Worm (Caenorhabditis elegans) whole organism, L1 larva: ENCODE results near the gene R08C7.12.

Experiments used
- C04F5.9 ChIP-seq: sonication (generic microtip); optimal IDR thresholded peaks from 2 replicates; lab custom pipeline; 2016; ENCODE audit warnings: missing genetic modification characterization, missing compliant biosample characterization
- F16B12.6 ChIP-seq: fragments of 150-350 bp; optimal IDR thresholded peaks from 2 replicates; lab custom pipeline; 2014; ENCODE audit warnings: missing biosample characterization, missing genetic modification characterization
- Y116A8C.19 ChIP-seq: sonication (generic microtip); optimal IDR thresholded peaks from 2 replicates; lab custom pipeline; 2016; ENCODE audit warnings: missing compliant biosample characterization, missing genetic modification characterization, borderline replicate concordance
- alr-1 ChIP-seq: fragments of 200-800 bp; sonication (Bioruptor generic); optimal IDR thresholded peaks from 2 replicates; lab custom pipeline; 2018; ENCODE audit warnings: borderline replicate concordance, mild to moderate bottlenecking, missing genetic modification characterization, missing compliant biosample characterization
- aly-2 ChIP-seq: fragments of 150-350 bp; optimal IDR thresholded peaks from 2 replicates; lab custom pipeline; 2014; ENCODE audit warnings: missing biosample characterization, missing genetic modification characterization
- blmp-1 ChIP-seq: fragments of 150-350 bp; optimal IDR thresholded peaks from 2 replicates; lab custom pipeline; 2014; ENCODE audit warnings: missing biosample characterization, missing genetic modification characterization
- ceh-8 ChIP-seq: fragments of 200-800 bp; sonication (Bioruptor generic); optimal IDR thresholded peaks from 2 replicates; lab custom pipeline; 2018; ENCODE audit warnings: mild to moderate bottlenecking, missing genetic modification characterization, moderate library complexity, missing compliant biosample characterization
- ceh-82 ChIP-seq, 3 experiments: fragments of 150-350 bp in 1 of 3; sonication (generic microtip) in 2 of 3; optimal IDR thresholded peaks; 2 replicates each; lab custom pipeline; 2014 to 2017; ENCODE audit warnings: missing biosample characterization in 3 of 3, missing genetic modification characterization in 3 of 3
- ceh-90 ChIP-seq: sonication (generic microtip); optimal IDR thresholded peaks from 2 replicates; lab custom pipeline; 2016; ENCODE audit warnings: missing genetic modification characterization, missing compliant biosample characterization
- ces-1 ChIP-seq: fragments of 150-350 bp; optimal IDR thresholded peaks from 2 replicates; lab custom pipeline; 2014; ENCODE audit warnings: missing biosample characterization, missing genetic modification reagents, missing genetic modification characterization
- dpl-1 ChIP-seq, 3 experiments: fragments of 150-350 bp in 2 of 3; sonication (generic microtip) in 1 of 3; optimal IDR thresholded peaks; 2 replicates each; lab custom pipeline; 2014 to 2017; ENCODE audit warnings: missing biosample characterization in 3 of 3, missing genetic modification characterization in 3 of 3, missing genetic modification reagents in 3 of 3
- efl-1 ChIP-seq, 4 experiments: fragments of 150-350 bp; optimal IDR thresholded peaks in 3 of 4; peaks in 1 of 4; 1 replicate in 1 of 4; 2 replicates in 3 of 4; lab custom pipeline; 2014; ENCODE audit warnings: missing biosample characterization in 2 of 4, missing genetic modification characterization in 2 of 4, missing genetic modification reagents in 2 of 4
- efl-3 ChIP-seq: fragments of 200-800 bp; sonication (Bioruptor generic); optimal IDR thresholded peaks from 2 replicates; lab custom pipeline; 2018; ENCODE audit warnings: mild to moderate bottlenecking, missing genetic modification characterization, missing compliant biosample characterization
- elt-3 ChIP-seq, 6 experiments: fragments of 150-350 bp in 1 of 6; sonication (generic microtip); optimal IDR thresholded peaks; 2 replicates each; lab custom pipeline; 2017 to 2018; ENCODE audit warnings: missing biosample characterization in 6 of 6, missing genetic modification characterization in 6 of 6, inconsistent platforms in 1 of 6
- fkh-4 ChIP-seq: sonication (generic microtip); optimal IDR thresholded peaks from 2 replicates; lab custom pipeline; 2016; ENCODE audit warnings: missing compliant biosample characterization, missing genetic modification characterization, borderline replicate concordance
- fos-1 ChIP-seq: fragments of 150-350 bp; optimal IDR thresholded peaks from 2 replicates; lab custom pipeline; 2014; ENCODE audit warnings: missing biosample characterization, missing genetic modification characterization
- jun-1 ChIP-seq: fragments of 150-350 bp; optimal IDR thresholded peaks from 2 replicates; lab custom pipeline; 2014; ENCODE audit warnings: missing biosample characterization, missing genetic modification reagents, missing genetic modification characterization
- lin-14 ChIP-seq: fragments of 200-800 bp; sonication (Bioruptor generic); optimal IDR thresholded peaks from 2 replicates; lab custom pipeline; 2018; ENCODE audit warnings: mild to moderate bottlenecking, missing genetic modification characterization, moderate library complexity, missing compliant biosample characterization
- lin-39 ChIP-seq: fragments of 150-350 bp; optimal IDR thresholded peaks from 2 replicates; lab custom pipeline; 2014; ENCODE audit warnings: missing biosample characterization, missing genetic modification reagents, missing genetic modification characterization
- lsy-2 ChIP-seq, 2 experiments: fragments of 150-350 bp; optimal IDR thresholded peaks; 2 replicates each; lab custom pipeline; 2014; ENCODE audit warnings: missing biosample characterization in 2 of 2, missing genetic modification characterization in 2 of 2
- mab-9 ChIP-seq: fragments of 200-800 bp; sonication (Bioruptor generic); IDR thresholded peaks from 2 replicates; pipeline ENCODE4 v1.3.6; 2022; ENCODE audit warnings: missing genetic modification reagents, missing genetic modification characterization, missing compliant biosample characterization
- mdl-1 ChIP-seq, 2 experiments: fragments of 150-350 bp; optimal IDR thresholded peaks; 2 replicates each; lab custom pipeline; 2014 to 2017; ENCODE audit warnings: missing biosample characterization in 2 of 2, missing genetic modification characterization in 2 of 2, inconsistent platforms in 1 of 2
- mef-2 ChIP-seq: fragments of 150-350 bp; optimal IDR thresholded peaks from 2 replicates; lab custom pipeline; 2014; ENCODE audit warnings: missing biosample characterization, missing genetic modification characterization
- mep-1 ChIP-seq: fragments of 150-350 bp; optimal IDR thresholded peaks from 2 replicates; lab custom pipeline; 2014; ENCODE audit warnings: missing biosample characterization, missing genetic modification characterization
- nhr-12 ChIP-seq: sonication (generic microtip); optimal IDR thresholded peaks from 2 replicates; lab custom pipeline; 2017; ENCODE audit warnings: missing biosample characterization, missing genetic modification characterization
- nhr-19 ChIP-seq: fragments of 200-800 bp; sonication (Bioruptor generic); conservative IDR thresholded peaks from 2 replicates; pipeline ENCODE4 v1.3.6; 2022; ENCODE audit warnings: missing genetic modification characterization, missing compliant biosample characterization
- nhr-20 ChIP-seq: sonication (generic microtip); optimal IDR thresholded peaks from 2 replicates; lab custom pipeline; 2016; ENCODE audit warnings: mild to moderate bottlenecking, missing genetic modification characterization, missing compliant biosample characterization
- nhr-28 ChIP-seq: fragments of 150-350 bp; optimal IDR thresholded peaks from 2 replicates; lab custom pipeline; 2014; ENCODE audit warnings: missing biosample characterization, missing genetic modification characterization
- nhr-47 ChIP-seq: sonication (generic microtip); optimal IDR thresholded peaks from 2 replicates; lab custom pipeline; 2016; ENCODE audit warnings: mild to moderate bottlenecking, missing genetic modification characterization, moderate library complexity, missing compliant biosample characterization
- nhr-71 ChIP-seq: sonication (generic microtip); optimal IDR thresholded peaks from 2 replicates; lab custom pipeline; 2016; ENCODE audit warnings: mild to moderate bottlenecking, missing genetic modification characterization, moderate library complexity, missing compliant biosample characterization
- nhr-76 ChIP-seq: sonication (generic microtip); optimal IDR thresholded peaks from 2 replicates; lab custom pipeline; 2017; ENCODE audit warnings: missing biosample characterization, missing genetic modification characterization
- nhr-77 ChIP-seq: fragments of 150-350 bp; optimal IDR thresholded peaks from 2 replicates; lab custom pipeline; 2014; ENCODE audit warnings: missing biosample characterization, missing genetic modification characterization
- nhr-85 ChIP-seq: sonication (generic microtip); peaks from one replicate; lab custom pipeline; 2016; ENCODE audit warnings: missing genetic modification characterization, inconsistent platforms, missing compliant biosample characterization
- nhr-90 ChIP-seq: sonication (generic microtip); optimal IDR thresholded peaks from 2 replicates; lab custom pipeline; 2016; ENCODE audit warnings: mild to moderate bottlenecking, missing genetic modification characterization, missing compliant biosample characterization; ENCODE audit not compliant: poor library complexity
- rnt-1 ChIP-seq: sonication (generic microtip); optimal IDR thresholded peaks from 2 replicates; lab custom pipeline; 2016; ENCODE audit warnings: mild to moderate bottlenecking, missing genetic modification characterization, moderate library complexity, missing compliant biosample characterization
- skn-1 ChIP-seq: fragments of 150-350 bp; optimal IDR thresholded peaks from 2 replicates; lab custom pipeline; 2014; ENCODE audit warnings: missing biosample characterization, missing genetic modification characterization
- snpc-4 ChIP-seq: fragments of 150-350 bp; optimal IDR thresholded peaks from 2 replicates; lab custom pipeline; 2014; ENCODE audit warnings: missing biosample characterization, missing genetic modification characterization
- snu-23 ChIP-seq: sonication (generic microtip); optimal IDR thresholded peaks from 2 replicates; lab custom pipeline; 2016; ENCODE audit warnings: missing genetic modification characterization, missing compliant biosample characterization
- sptf-1 ChIP-seq: fragments of 150-350 bp; optimal IDR thresholded peaks from 2 replicates; lab custom pipeline; 2014; ENCODE audit warnings: missing biosample characterization, missing genetic modification characterization
- sup-37 ChIP-seq: fragments of 200-800 bp; sonication (Bioruptor generic); optimal IDR thresholded peaks from 2 replicates; lab custom pipeline; 2018; ENCODE audit warnings: mild to moderate bottlenecking, missing genetic modification characterization, missing compliant biosample characterization
- swsn-7 ChIP-seq: sonication (generic microtip); optimal IDR thresholded peaks from 2 replicates; lab custom pipeline; 2016; ENCODE audit warnings: missing genetic modification characterization, missing compliant biosample characterization
- tbx-2 ChIP-seq: sonication (generic microtip); optimal IDR thresholded peaks from 2 replicates; lab custom pipeline; 2016; ENCODE audit warnings: missing genetic modification characterization, missing compliant biosample characterization
- unc-130 ChIP-seq: fragments of 150-350 bp; optimal IDR thresholded peaks from 2 replicates; lab custom pipeline; 2017; ENCODE audit warnings: missing biosample characterization, missing genetic modification characterization, inconsistent platforms
- unc-62 ChIP-seq: fragments of 150-350 bp; optimal IDR thresholded peaks from 2 replicates; lab custom pipeline; 2014; ENCODE audit warnings: missing biosample characterization, missing genetic modification reagents, missing genetic modification characterization
- xbp-1 ChIP-seq: sonication (generic microtip); optimal IDR thresholded peaks from 2 replicates; lab custom pipeline; 2016; ENCODE audit warnings: missing genetic modification characterization, missing compliant biosample characterization
- ztf-11 ChIP-seq, 2 experiments: sonication (generic microtip); optimal IDR thresholded peaks; 2 replicates each; lab custom pipeline; 2016 to 2017; ENCODE audit warnings: missing genetic modification characterization in 2 of 2, missing biosample characterization in 1 of 2, missing compliant biosample characterization in 1 of 2

Gene R08C7.12

ce11 chrIV:4451576-4451975 is 2.0 kb downstream of the R08C7.12 start, which contains the start of gene R08C7.1:
TSS of gene R08C7.1 (plus strand) at chrIV:4451876.
- TF ChIP-seq nhr-12 (tag; lab: Kevin White, UChicago) (no peak), nhr-85 (tag; lab: Kevin White, UChicago) (peak; percentile 37)

- no peak for TF ChIP-seq alr-1 (tag; lab: Kevin White, UChicago)
- no peak for TF ChIP-seq F16B12.6 (tag; lab: Kevin White, UChicago)
- TF ChIP-seq nhr-20 (tag; lab: Kevin White, UChicago): peak; percentile 6
- TF ChIP-seq mab-9 (GFP tag; lab: Robert Waterston, UW): no peak
- no peak for TF ChIP-seq mdl-1 (tag; optimal IDR thresholded peaks at IDR 0.05; lab: Kevin White, UChicago)
- TF ChIP-seq snu-23 (GFP tag; lab: Kevin White, UChicago): peak; percentile 39
- no peak for TF ChIP-seq sptf-1 (tag; lab: Kevin White, UChicago)
- peak; percentile 60 for TF ChIP-seq lin-14 (GFP tag; lab: Kevin White, UChicago)
- peak; percentile 34 for TF ChIP-seq sup-37 (GFP tag; lab: Kevin White, UChicago)
- no peak for TF ChIP-seq nhr-47 (tag; lab: Kevin White, UChicago)
- TF ChIP-seq ztf-11 (tag; optimal IDR thresholded peaks at IDR 0.05; lab: Kevin White, UChicago): no peak
- TF ChIP-seq unc-130 (tag; lab: Kevin White, UChicago): peak; percentile 38
- TF ChIP-seq lin-39 (tag; lab: Kevin White, UChicago): no peak
- peak in 1 of 3 experiments; percentile 15 for TF ChIP-seq ceh-82 (tag; optimal IDR thresholded peaks at IDR 0.05; lab: Kevin White, UChicago)
- no peak for TF ChIP-seq ceh-8 (GFP tag; lab: Kevin White, UChicago)
- TF ChIP-seq nhr-85 (tag; lab: Kevin White, UChicago): peak; percentile 82
- no peak for TF ChIP-seq snpc-4 (tag; lab: Kevin White, UChicago)
- no peak for TF ChIP-seq C04F5.9
- TF ChIP-seq rnt-1 (tag; lab: Kevin White, UChicago): peak; percentile 63
- no peak for TF ChIP-seq nhr-12 (tag; lab: Kevin White, UChicago)
- no peak for TF ChIP-seq ces-1
- TF ChIP-seq mep-1 (tag; lab: Kevin White, UChicago): peak; percentile 28
- TF ChIP-seq blmp-1 (tag; lab: Kevin White, UChicago): peak; percentile 77
- peak; percentile 5 for TF ChIP-seq skn-1 (tag; lab: Kevin White, UChicago)
- TF ChIP-seq swsn-7 (tag; lab: Kevin White, UChicago): peak; percentile 18
- no peak for TF ChIP-seq mef-2 (tag; lab: Kevin White, UChicago)
- no peak for TF ChIP-seq tbx-2 (tag; lab: Kevin White, UChicago)
- TF ChIP-seq nhr-76 (tag; lab: Kevin White, UChicago): no peak
- no peak for TF ChIP-seq fkh-4 (tag; lab: Kevin White, UChicago)
- TF ChIP-seq lsy-2 (tag; optimal IDR thresholded peaks at IDR 0.05; lab: Kevin White, UChicago): peak; percentile 27 to 30
- TF ChIP-seq nhr-71: peak; percentile 40
- TF ChIP-seq nhr-19 (GFP tag; lab: Robert Waterston, UW): peak; percentile 46; the same call in 1 of the 2 replicates
- TF ChIP-seq nhr-90: no peak
- TF ChIP-seq ceh-90 (tag; lab: Kevin White, UChicago): no peak
- TF ChIP-seq Y116A8C.19 (tag; lab: Kevin White, UChicago): no peak
- peak; percentile 2 to 16 (median 14) for TF ChIP-seq dpl-1 (GFP tag; optimal IDR thresholded peaks at IDR 0.05; lab: Kevin White, UChicago)
- TF ChIP-seq nhr-28: no peak
- TF ChIP-seq fos-1 (tag; lab: Kevin White, UChicago): no peak
- no peak for TF ChIP-seq aly-2 (tag; lab: Kevin White, UChicago)
- TF ChIP-seq efl-3 (GFP tag; lab: Kevin White, UChicago): no peak
- no peak for TF ChIP-seq jun-1 (tag; lab: Kevin White, UChicago)
- peak in 2 of 6 experiments; percentile 5 to 66 for TF ChIP-seq elt-3 (tag; optimal IDR thresholded peaks at IDR 0.05; lab: Kevin White, UChicago)
- peak; percentile 17 for TF ChIP-seq nhr-77 (tag; lab: Kevin White, UChicago)
- TF ChIP-seq efl-1 (optimal IDR thresholded peaks at IDR 0.05; lab: Kevin White, UChicago): peak; percentile 55
- peak in 1 of 2 experiments; percentile 86 for TF ChIP-seq efl-1 (GFP tag; optimal IDR thresholded peaks at IDR 0.05 in 1 of 2; lab: Kevin White, UChicago)
- no peak for TF ChIP-seq unc-62 (GFP tag; lab: Kevin White, UChicago)
- TF ChIP-seq xbp-1 (tag; lab: Kevin White, UChicago): no peak
Measured at ce11 chrIV:4454330-4455173, 5.0 kb downstream of the R08C7.12 start, which contains the start of gene R08C7.11. TSS of gene R08C7.11 (minus strand) at chrIV:4454937.
